Worm (Caenorhabditis elegans): ENCODE results near the gene nipa-1.

Gene nipa-1

DNA sequence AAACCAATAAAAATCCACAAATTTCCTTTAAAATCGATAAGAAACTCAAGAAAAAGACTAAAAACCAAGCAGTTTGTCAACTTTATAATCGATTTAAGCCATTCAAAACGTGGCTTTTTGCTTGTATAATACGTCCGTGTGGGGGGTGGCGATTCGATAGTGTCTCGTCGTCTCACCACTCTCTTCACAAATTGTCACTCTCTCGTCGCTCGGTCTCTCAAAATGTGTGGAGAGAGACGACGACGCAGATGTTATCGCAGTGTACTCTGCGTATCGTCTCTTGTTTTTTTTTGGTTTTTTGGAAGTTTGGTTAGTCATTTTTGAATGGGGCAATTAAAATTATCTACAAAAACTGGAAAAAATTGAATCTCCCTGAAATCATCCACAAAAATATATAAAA lies 689 bp upstream of the nipa-1 start (continued):
- no peak for TF ChIP-seq nhr-120 (GFP tag; IDR thresholded peaks at IDR 0.05)
- no peak for TF ChIP-seq repo-1 (tag; optimal IDR thresholded peaks at IDR 0.05)
- TF ChIP-seq nfyb-1 (GFP tag; IDR thresholded peaks at IDR 0.05): no peak

DNA sequence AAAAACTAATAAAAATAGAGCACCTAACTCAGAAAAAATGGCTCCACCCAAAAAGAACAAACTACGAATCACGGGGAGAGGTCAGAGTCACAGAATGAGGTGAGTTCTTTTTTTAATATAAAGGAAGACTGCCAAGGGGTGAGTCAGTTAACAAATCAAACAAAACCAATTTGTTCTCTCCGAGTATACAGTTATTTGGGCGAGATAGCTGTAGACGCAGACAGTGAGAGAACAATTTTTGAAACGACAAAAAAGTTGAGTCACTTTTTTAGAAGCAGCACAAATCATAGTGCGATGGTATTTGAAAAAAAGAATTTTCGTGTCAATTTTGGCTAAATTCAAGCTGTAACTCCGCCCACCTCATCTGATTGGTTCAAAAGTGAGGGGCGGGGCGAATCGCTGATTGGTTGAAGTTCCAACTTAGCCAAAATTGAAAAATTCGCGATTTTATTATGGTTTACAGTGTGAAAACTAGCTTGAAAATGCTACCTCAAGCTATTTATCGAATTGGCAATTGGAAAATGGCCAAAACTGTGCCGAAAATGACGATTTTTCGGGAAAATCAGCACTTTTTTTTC lies 2.6 kb downstream of the nipa-1 start:
- TF ChIP-seq mcd-1 (GFP tag; IDR thresholded peaks at IDR 0.05): no peak
- TF ChIP-seq dpff-1 (tag; optimal IDR thresholded peaks at IDR 0.05): no peak
- TF ChIP-seq ceh-40 (GFP tag; IDR thresholded peaks at IDR 0.05): no peak
- TF ChIP-seq repo-1 (tag; optimal IDR thresholded peaks at IDR 0.05): no peak
- TF ChIP-seq gei-17 (GFP tag; optimal IDR thresholded peaks at IDR 0.05): no peak
- no peak for TF ChIP-seq unc-62 (GFP tag; optimal IDR thresholded peaks at IDR 0.05)
- no peak for TF ChIP-seq let-526 (GFP tag; IDR thresholded peaks at IDR 0.05)
- no peak for TF ChIP-seq B0336.3 (GFP tag; IDR thresholded peaks at IDR 0.05)
- no peak for TF ChIP-seq mes-4 (tag; optimal IDR thresholded peaks at IDR 0.05)
- TF ChIP-seq madf-8 (GFP tag; conservative IDR thresholded peaks at IDR 0.05): no peak
- TF ChIP-seq unc-130 (GFP tag; optimal IDR thresholded peaks at IDR 0.05): no peak

DNA sequence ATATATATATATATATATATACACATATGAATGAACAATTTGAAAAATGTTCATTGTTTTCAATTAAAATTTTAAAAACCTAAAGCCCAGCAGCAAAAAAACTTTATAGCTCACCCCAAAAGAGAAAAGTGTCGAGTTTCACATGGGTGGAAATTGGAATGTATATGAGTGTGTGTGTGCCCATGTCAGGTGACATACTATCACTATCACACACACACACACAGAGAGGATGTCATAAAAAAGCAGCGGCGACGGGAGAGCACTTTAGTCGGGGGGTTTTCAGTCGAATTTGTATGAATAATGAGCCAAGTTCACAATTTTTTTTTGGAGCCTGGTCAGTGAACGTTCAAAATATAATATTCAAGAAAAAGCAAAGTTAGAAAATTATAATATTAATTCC lies 7.0 kb downstream of the nipa-1 start:
- TF ChIP-seq nhr-80 (tag; optimal IDR thresholded peaks at IDR 0.05) (peak; percentile 78), lag-1 (GFP tag; IDR thresholded peaks at IDR 0.05) (no peak)

DNA sequence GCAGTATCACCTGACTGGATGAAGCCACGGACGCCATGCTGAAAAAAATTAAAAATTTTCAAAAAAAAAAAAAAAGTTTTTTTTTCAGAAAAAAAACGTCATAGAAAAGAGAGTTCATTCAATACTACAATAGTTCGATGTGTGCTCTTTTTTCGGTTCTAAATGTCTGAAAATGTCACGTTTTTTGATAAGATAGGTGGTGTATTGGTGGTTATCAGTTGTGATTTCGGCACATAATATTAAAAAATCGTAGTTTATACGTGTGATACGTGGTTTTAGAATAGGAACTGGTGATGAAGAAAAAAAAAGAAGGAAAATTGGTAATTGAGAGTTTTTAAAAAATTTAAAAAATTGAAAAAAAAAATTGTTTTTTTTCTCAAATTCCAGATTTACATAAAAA lies 10.0 kb downstream of the nipa-1 start:
- TF ChIP-seq nhr-80 (tag; optimal IDR thresholded peaks at IDR 0.05): peak; percentile 91
- no peak for TF ChIP-seq dpl-1 (GFP tag; optimal IDR thresholded peaks at IDR 0.05)
- TF ChIP-seq atf-7 (tag; optimal IDR thresholded peaks at IDR 0.05): peak; percentile 23
- no peak for TF ChIP-seq cebp-1 (GFP tag; IDR thresholded peaks at IDR 0.05)
- peak; percentile 15 for TF ChIP-seq cebp-1 (tag; optimal IDR thresholded peaks at IDR 0.05)

DNA sequence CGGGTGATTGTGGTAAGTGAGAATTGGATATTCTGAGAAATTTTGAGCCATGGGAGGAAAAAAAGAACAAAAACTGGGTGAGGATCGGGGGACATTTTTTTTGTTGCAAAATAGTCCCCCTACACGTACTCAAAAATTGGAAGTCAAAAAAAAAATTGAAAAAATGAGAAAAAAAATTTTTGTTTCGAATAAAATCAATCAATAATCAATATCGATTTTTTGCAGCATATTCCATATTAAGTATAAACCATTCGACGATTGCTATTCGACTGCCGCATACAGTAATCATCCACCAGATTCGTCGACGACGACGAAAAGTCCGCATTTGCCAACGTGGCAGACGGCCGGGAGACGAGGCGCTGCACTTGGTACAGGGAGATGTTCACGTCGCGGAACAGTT lies 14.3 kb downstream of the nipa-1 start:
- TF ChIP-seq ztf-28 (GFP tag; IDR thresholded peaks at IDR 0.05) (no peak), hsf-1 (GFP tag; IDR thresholded peaks at IDR 0.05) (no peak), Y67H2A.10 (GFP tag; conservative IDR thresholded peaks at IDR 0.05) (no peak)

DNA sequence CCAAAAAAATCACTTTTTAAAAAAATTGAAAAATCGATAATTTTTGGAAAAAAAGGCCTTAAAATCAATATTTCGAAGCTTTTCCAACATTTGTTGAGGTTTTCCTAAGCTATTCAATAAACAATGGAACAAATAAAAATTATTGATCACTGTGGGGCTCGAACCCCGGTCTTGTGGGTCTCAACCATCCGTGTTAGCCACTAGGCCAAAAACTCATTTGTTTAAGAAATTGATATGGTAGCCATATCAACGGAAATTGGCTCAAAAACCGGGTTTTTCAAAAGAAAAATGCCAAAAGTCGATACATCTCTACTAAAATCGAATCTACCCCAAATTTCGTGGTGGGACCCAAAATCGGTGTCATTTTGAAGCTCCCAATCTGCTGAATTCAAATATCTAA lies 14.9 kb downstream of the nipa-1 start:
- TF ChIP-seq egl-44 (GFP tag; IDR thresholded peaks at IDR 0.05): no peak
- TF ChIP-seq D2030.7 (GFP tag; IDR thresholded peaks at IDR 0.05): peak; percentile 60
- no peak for TF ChIP-seq F23B12.7 (tag; optimal IDR thresholded peaks at IDR 0.05; ENCODE audit: insufficient read depth)
- TF ChIP-seq lin-26 (GFP tag; IDR thresholded peaks at IDR 0.05): peak; percentile 65; the same call in 1 of the 2 replicates
- no peak for TF ChIP-seq cebp-1 (GFP tag; IDR thresholded peaks at IDR 0.05)
- TF ChIP-seq cebp-1 (tag; optimal IDR thresholded peaks at IDR 0.05): peak; percentile 19
- no peak for TF ChIP-seq repo-1 (tag; optimal IDR thresholded peaks at IDR 0.05)
- peak; percentile 47; the same call in 1 of the 2 replicates for TF ChIP-seq B0019.2 (GFP tag; conservative IDR thresholded peaks at IDR 0.05)
- peak; percentile 77; the same call in 1 of the 2 replicates for TF ChIP-seq ztf-25 (GFP tag; IDR thresholded peaks at IDR 0.05)
- TF ChIP-seq rec-8 (tag; optimal IDR thresholded peaks at IDR 0.05): peak in 1 of 2 experiments; percentile 55
- no peak for TF ChIP-seq C06A6.2 (GFP tag; conservative IDR thresholded peaks at IDR 0.05)
- no peak for TF ChIP-seq T26A5.8 (tag; optimal IDR thresholded peaks at IDR 0.05)
- TF ChIP-seq F33H1.4 (GFP tag; IDR thresholded peaks at IDR 0.05): peak; percentile 49
- TF ChIP-seq dpff-1 (tag; optimal IDR thresholded peaks at IDR 0.05): no peak
- TF ChIP-seq mxl-1 (tag; optimal IDR thresholded peaks at IDR 0.05): peak; percentile 4
- peak; percentile 29; the same call in 1 of the 2 replicates for TF ChIP-seq let-526 (GFP tag; IDR thresholded peaks at IDR 0.05)
- no peak for TF ChIP-seq F55B11.4 (tag; optimal IDR thresholded peaks at IDR 0.05; ENCODE audit: borderline replicate concordance, insufficient read depth)
- peak; percentile 39; the same call in 1 of the 2 replicates for TF ChIP-seq hmg-1.2 (GFP tag; IDR thresholded peaks at IDR 0.05)
- TF ChIP-seq madf-6 (GFP tag; IDR thresholded peaks at IDR 0.05): 0 out of 2 replicates have a peak, but pooled peaks have one; percentile 48
- peak; percentile 86 for TF ChIP-seq tbp1 (GFP tag; optimal IDR thresholded peaks at IDR 0.05)
- TF ChIP-seq nhr-90 (tag; optimal IDR thresholded peaks at IDR 0.05): peak; percentile 34
- peak; percentile 51; the same call in 1 of the 2 replicates for TF ChIP-seq B0336.3 (GFP tag; IDR thresholded peaks at IDR 0.05)
- TF ChIP-seq C17E4.6 (GFP tag; IDR thresholded peaks at IDR 0.05): 0 out of 2 replicates have a peak, but pooled peaks have one; percentile 28
- TF ChIP-seq lsl-1 (GFP tag; optimal IDR thresholded peaks at IDR 0.05): peak; percentile 36
